Worm (Caenorhabditis elegans) whole organism, L4 larva: ENCODE data around the gene mxl-2.

ENCODE experiments used
- F10B5.3 ChIP-seq: sonication (generic microtip); optimal IDR thresholded peaks from 2 replicates; lab custom pipeline; 2016; ENCODE audit warnings: mild to moderate bottlenecking, missing genetic modification characterization, missing compliant biosample characterization
- F37D6.2 ChIP-seq: sonication (generic microtip); optimal IDR thresholded peaks from 2 replicates; lab custom pipeline; 2016; ENCODE audit warnings: mild to moderate bottlenecking, missing genetic modification characterization, missing compliant biosample characterization
- Y105C5A.15 ChIP-seq: fragments of 200-800 bp; sonication (Bioruptor generic); IDR thresholded peaks from 2 replicates; pipeline ENCODE4 v1.3.6; 2022; ENCODE audit warnings: missing genetic modification characterization, missing compliant biosample characterization
- Y75B8A.6 ChIP-seq: fragments of 200-800 bp; sonication (Bioruptor generic); IDR thresholded peaks from 2 replicates; pipeline ENCODE4 v1.3.6; 2022; ENCODE audit warnings: missing genetic modification reagents, missing genetic modification characterization, missing compliant biosample characterization
- aha-1 ChIP-seq: fragments of 150-350 bp; peaks from one replicate; lab custom pipeline; 2014; ENCODE audit warnings: missing biosample characterization, missing genetic modification characterization
- ceh-28 ChIP-seq: fragments of 150-350 bp; optimal IDR thresholded peaks from 2 replicates; lab custom pipeline; 2014; ENCODE audit warnings: missing biosample characterization, missing genetic modification reagents, missing genetic modification characterization
- ceh-44 ChIP-seq: fragments of 200-800 bp; sonication (Bioruptor generic); IDR thresholded peaks from 2 replicates; pipeline ENCODE4 v1.3.6; 2022; ENCODE audit warnings: missing genetic modification reagents, missing genetic modification characterization, missing compliant biosample characterization
- ceh-62 ChIP-seq: sonication (generic microtip); optimal IDR thresholded peaks from 2 replicates; lab custom pipeline; 2017; ENCODE audit warnings: missing biosample characterization, missing genetic modification characterization
- ceh-82 ChIP-seq: sonication (generic microtip); optimal IDR thresholded peaks from 2 replicates; lab custom pipeline; 2017; ENCODE audit warnings: missing biosample characterization, missing genetic modification characterization
- ces-1 ChIP-seq: fragments of 150-350 bp; sonication (generic microtip); optimal IDR thresholded peaks from 4 replicates; lab custom pipeline; 2014; ENCODE audit warnings: missing biosample characterization, missing genetic modification reagents, missing genetic modification characterization
- cey-2 ChIP-seq: sonication (generic microtip); optimal IDR thresholded peaks from 3 replicates; lab custom pipeline; 2017; ENCODE audit warnings: missing genetic modification characterization, mild to moderate bottlenecking, missing compliant biosample characterization, antibody characterized with exemption, borderline replicate concordance; ENCODE audit not compliant: insufficient read depth
- daf-19 ChIP-seq: fragments of 200-800 bp; sonication (Bioruptor generic); conservative IDR thresholded peaks from 2 replicates; pipeline ENCODE4 v1.3.6; 2022; ENCODE audit warnings: missing genetic modification characterization, missing compliant biosample characterization
- dmd-6 ChIP-seq: fragments of 200-800 bp; sonication (Bioruptor generic); IDR thresholded peaks from 2 replicates; pipeline ENCODE4 v1.3.6; 2022; ENCODE audit warnings: missing genetic modification reagents, missing genetic modification characterization, missing compliant biosample characterization
- dmd-8 ChIP-seq: fragments of 200-800 bp; sonication (Bioruptor generic); IDR thresholded peaks from 2 replicates; pipeline ENCODE4 v1.3.6; 2022; ENCODE audit warnings: missing genetic modification characterization, missing compliant biosample characterization
- dpl-1 ChIP-seq: fragments of 150-350 bp; optimal IDR thresholded peaks from 2 replicates; lab custom pipeline; 2014; ENCODE audit warnings: missing biosample characterization, missing genetic modification reagents, missing genetic modification characterization
- egl-43 ChIP-seq: fragments of 200-800 bp; sonication (Bioruptor generic); IDR thresholded peaks from 2 replicates; pipeline ENCODE4 v1.3.6; 2022; ENCODE audit warnings: missing genetic modification reagents, missing genetic modification characterization, missing compliant biosample characterization
- fkh-10 ChIP-seq: fragments of 150-350 bp; optimal IDR thresholded peaks from 2 replicates; lab custom pipeline; 2014; ENCODE audit warnings: missing biosample characterization, missing genetic modification reagents, missing genetic modification characterization
- hif-1 ChIP-seq, 2 experiments: sonication (generic microtip); optimal IDR thresholded peaks; 2 replicates each; lab custom pipeline; 2016 to 2017; ENCODE audit warnings: missing compliant biosample characterization in 2 of 2, missing genetic modification characterization in 2 of 2, missing genetic modification reagents in 2 of 2, missing genotype in 2 of 2, mild to moderate bottlenecking in 1 of 2
- jun-1 ChIP-seq: fragments of 150-350 bp; optimal IDR thresholded peaks from 2 replicates; lab custom pipeline; 2014; ENCODE audit warnings: missing biosample characterization, missing genetic modification reagents, missing genetic modification characterization
- lin-1 ChIP-seq: fragments of 200-800 bp; sonication (Bioruptor generic); IDR thresholded peaks from 2 replicates; pipeline ENCODE4 v1.3.6; 2022; ENCODE audit warnings: missing genetic modification reagents, missing genetic modification characterization, missing compliant biosample characterization
- lin-13 ChIP-seq: fragments of 150-350 bp; optimal IDR thresholded peaks from 2 replicates; lab custom pipeline; 2014; ENCODE audit warnings: missing biosample characterization, missing genetic modification reagents, missing genetic modification characterization
- lsy-2 ChIP-seq, 2 experiments: fragments of 150-350 bp in 1 of 2; sonication (generic microtip) in 1 of 2; optimal IDR thresholded peaks; 2 replicates each; lab custom pipeline; 2014 to 2017; ENCODE audit warnings: missing biosample characterization in 2 of 2, missing genetic modification characterization in 2 of 2
- madf-5 ChIP-seq, 2 experiments: fragments of 200-800 bp; sonication (Bioruptor generic); IDR thresholded peaks; 2 replicates each; pipeline ENCODE4 v1.3.6; 2022; ENCODE audit warnings: missing compliant biosample characterization in 2 of 2, missing genetic modification characterization in 2 of 2
- mdt-29 ChIP-seq: fragments of 200-800 bp; sonication (Bioruptor generic); IDR thresholded peaks from 2 replicates; pipeline ENCODE4 v1.3.6; 2022; ENCODE audit warnings: missing genetic modification reagents, missing genetic modification characterization, missing compliant biosample characterization
- mep-1 ChIP-seq: fragments of 150-350 bp; sonication (generic microtip); optimal IDR thresholded peaks from 3 replicates; lab custom pipeline; 2014; ENCODE audit warnings: missing biosample characterization, missing genetic modification characterization
- mxl-3 ChIP-seq: fragments of 200-800 bp; sonication (Bioruptor generic); optimal IDR thresholded peaks from 2 replicates; lab custom pipeline; 2018; ENCODE audit warnings: mild to moderate bottlenecking, missing genetic modification characterization, missing compliant biosample characterization
- nhr-10 ChIP-seq: fragments of 150-350 bp; optimal IDR thresholded peaks from 2 replicates; lab custom pipeline; 2014; ENCODE audit warnings: missing biosample characterization, missing genetic modification characterization
- nhr-102 ChIP-seq: sonication (generic microtip); optimal IDR thresholded peaks from 2 replicates; lab custom pipeline; 2016; ENCODE audit warnings: mild to moderate bottlenecking, missing genetic modification characterization, moderate library complexity, missing compliant biosample characterization
- nhr-11 ChIP-seq: fragments of 150-350 bp; optimal IDR thresholded peaks from 2 replicates; lab custom pipeline; 2014; ENCODE audit warnings: missing biosample characterization, missing genetic modification characterization
- nhr-237 ChIP-seq: sonication (generic microtip); optimal IDR thresholded peaks from 2 replicates; lab custom pipeline; 2017; ENCODE audit warnings: missing biosample characterization, missing genetic modification characterization
- nhr-25 ChIP-seq: sonication (generic microtip); optimal IDR thresholded peaks from 2 replicates; lab custom pipeline; 2017; ENCODE audit warnings: missing genetic modification characterization, mild to moderate bottlenecking, missing compliant biosample characterization, antibody characterized with exemption, moderate library complexity, borderline replicate concordance; ENCODE audit not compliant: insufficient read depth
- nhr-28 ChIP-seq: fragments of 150-350 bp; optimal IDR thresholded peaks from 2 replicates; lab custom pipeline; 2014; ENCODE audit warnings: missing biosample characterization, missing genetic modification characterization
- nhr-41 ChIP-seq: fragments of 200-800 bp; sonication (Bioruptor generic); IDR thresholded peaks from 2 replicates; pipeline ENCODE4 v1.3.6; 2022; ENCODE audit warnings: missing genetic modification reagents, missing genetic modification characterization, missing compliant biosample characterization
- nhr-42 ChIP-seq: fragments of 200-800 bp; sonication (Bioruptor generic); IDR thresholded peaks from 2 replicates; pipeline ENCODE4 v1.3.6; 2022; ENCODE audit warnings: missing genetic modification characterization, missing compliant biosample characterization
- nhr-6 ChIP-seq: fragments of 150-350 bp; optimal IDR thresholded peaks from 2 replicates; lab custom pipeline; 2014; ENCODE audit warnings: missing biosample characterization, missing genetic modification characterization
- nhr-76 ChIP-seq: fragments of 150-350 bp; optimal IDR thresholded peaks from 2 replicates; lab custom pipeline; 2014; ENCODE audit warnings: missing biosample characterization, missing genetic modification characterization
- nhr-77 ChIP-seq: fragments of 150-350 bp; optimal IDR thresholded peaks from 2 replicates; lab custom pipeline; 2014; ENCODE audit warnings: missing biosample characterization, missing genetic modification characterization
- pha-4 ChIP-seq, 2 experiments: fragments of 150-350 bp in 1 of 2; fragments of 200-800 bp in 1 of 2; sonication (Bioruptor generic) in 1 of 2; IDR thresholded peaks in 1 of 2; optimal IDR thresholded peaks in 1 of 2; 2 replicates each; pipeline versions ENCODE4 v1.3.6 to Lab custom; 2014 to 2022; ENCODE audit warnings: missing genetic modification characterization in 2 of 2, missing genetic modification reagents in 2 of 2, missing biosample characterization in 1 of 2, missing compliant biosample characterization in 1 of 2
- rbr-2 ChIP-seq: sonication (generic microtip); optimal IDR thresholded peaks from 2 replicates; lab custom pipeline; 2016; ENCODE audit warnings: missing genotype, missing genetic modification characterization, missing compliant biosample characterization
- saeg-2 ChIP-seq: fragments of 200-800 bp; sonication (Bioruptor generic); IDR thresholded peaks from 2 replicates; pipeline ENCODE4 v1.3.6; 2022; ENCODE audit warnings: missing genetic modification reagents, missing genetic modification characterization, missing compliant biosample characterization
- sdz-12 ChIP-seq: fragments of 200-800 bp; sonication (Bioruptor generic); optimal IDR thresholded peaks from 2 replicates; lab custom pipeline; 2018; ENCODE audit warnings: mild to moderate bottlenecking, missing genetic modification characterization, missing compliant biosample characterization
- set-16 ChIP-seq: fragments of 200-800 bp; sonication (Bioruptor generic); IDR thresholded peaks from 2 replicates; pipeline ENCODE4 v1.3.6; 2022; ENCODE audit warnings: missing genetic modification reagents, missing genetic modification characterization, missing compliant biosample characterization
- spr-1 ChIP-seq: sonication (generic microtip); optimal IDR thresholded peaks from 2 replicates; lab custom pipeline; 2016; ENCODE audit warnings: mild to moderate bottlenecking, missing genetic modification characterization, missing compliant biosample characterization
- unc-130 ChIP-seq: sonication (generic microtip); optimal IDR thresholded peaks from 2 replicates; lab custom pipeline; 2016; ENCODE audit warnings: missing genetic modification reagents, missing genetic modification characterization, missing compliant biosample characterization
- zfp-2 ChIP-seq: sonication (generic microtip); optimal IDR thresholded peaks from 2 replicates; lab custom pipeline; 2016; ENCODE audit warnings: mild to moderate bottlenecking, missing genetic modification characterization, missing compliant biosample characterization
- zfp-3 ChIP-seq: fragments of 200-800 bp; sonication (Bioruptor generic); conservative IDR thresholded peaks from 2 replicates; pipeline ENCODE4 v1.3.6; 2022; ENCODE audit warnings: missing genetic modification reagents, missing genetic modification characterization, missing compliant biosample characterization
- zip-11 ChIP-seq: fragments of 200-800 bp; sonication (Bioruptor generic); IDR thresholded peaks from 2 replicates; pipeline ENCODE4 v1.3.6; 2022; ENCODE audit warnings: missing genetic modification characterization, missing compliant biosample characterization
- ztf-7 ChIP-seq: fragments of 150-350 bp; optimal IDR thresholded peaks from 2 replicates; lab custom pipeline; 2014; ENCODE audit warnings: missing biosample characterization, missing genetic modification characterization

mxl-2 gene

ce11 chrIII:187829-188228 is at the start of gene mxl-2:
Gene mxl-2 (minus strand): TSS chrIII:188131.
- TF ChIP-seq ceh-28 (tag; lab: Kevin White, UChicago): no peak
- TF ChIP-seq set-16 (GFP tag; lab: Robert Waterston, UW): peak; percentile 75
- TF ChIP-seq lin-1 (GFP tag; lab: Robert Waterston, UW): no peak
- TF ChIP-seq mep-1 (tag; lab: Kevin White, UChicago): no peak
- TF ChIP-seq saeg-2 (GFP tag; lab: Robert Waterston, UW): no peak

DNA sequence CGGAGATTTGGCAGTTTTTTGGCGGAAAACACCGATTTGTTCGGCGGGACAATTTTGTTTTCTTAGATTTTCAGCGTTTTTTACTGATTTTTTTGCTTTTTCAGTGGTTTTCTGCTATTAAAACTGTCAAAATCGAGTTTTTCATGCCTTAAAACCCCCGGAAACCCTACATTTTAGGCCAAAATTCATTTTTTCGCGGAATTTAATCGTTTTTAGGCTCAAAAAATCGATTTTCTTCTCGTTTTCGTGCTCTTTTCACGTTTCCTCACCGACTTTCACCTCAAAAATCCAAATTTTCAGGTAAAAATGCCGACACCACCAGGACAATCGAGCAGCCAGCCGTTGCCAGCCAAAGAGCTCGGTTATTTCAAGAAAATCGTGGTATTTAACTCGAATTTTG is 47.6 kb upstream of the mxl-2 start, which contains the start of gene hpo-29:
Gene hpo-29 (plus strand): TSS at position 301 of the 400 bp plus-strand sequence.
- TF ChIP-seq F37D6.2 (tag; lab: Kevin White, UChicago) (no peak), rbr-2 (no peak), unc-130 (GFP tag; lab: Kevin White, UChicago) (no peak), nhr-41 (no peak), Y105C5A.15 (GFP tag; lab: Robert Waterston, UW) (no peak), egl-43 (GFP tag; lab: Robert Waterston, UW) (no peak), ztf-7 (tag; lab: Kevin White, UChicago) (no peak), pha-4 (GFP tag; IDR thresholded peaks at IDR 0.05; lab: Robert Waterston, UW) (no peak), pha-4 (tag; optimal IDR thresholded peaks at IDR 0.05; lab: Kevin White, UChicago) (no peak), ceh-62 (tag; lab: Kevin White, UChicago) (no peak), nhr-77 (tag; lab: Kevin White, UChicago) (no peak), zfp-3 (GFP tag; lab: Robert Waterston, UW) (no peak)

DNA sequence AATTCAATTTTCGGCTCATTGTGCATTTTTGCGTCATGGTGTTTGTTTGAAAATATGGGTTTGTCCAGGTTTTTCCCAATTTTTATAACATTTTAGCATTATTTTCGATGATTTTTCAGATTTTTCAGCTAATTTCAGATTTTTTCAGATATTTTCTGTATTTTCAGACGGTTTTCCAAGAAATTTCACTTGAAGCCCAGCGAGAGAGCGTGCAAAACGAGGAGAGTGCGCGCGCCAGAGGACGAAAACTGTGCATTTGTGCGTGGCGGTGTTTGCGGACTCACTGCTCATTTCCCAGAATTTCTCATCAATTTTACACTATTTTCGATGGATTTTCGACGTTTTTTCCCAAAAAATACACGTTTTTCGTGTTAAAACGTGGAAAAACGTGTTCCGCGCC is 47.2 kb upstream of the mxl-2 start:
- no peak for TF ChIP-seq lin-13
- no peak for TF ChIP-seq nhr-10 (tag; lab: Kevin White, UChicago)
- TF ChIP-seq dmd-6 (GFP tag; lab: Robert Waterston, UW): 0 out of 2 replicates have a peak, but pooled peaks have one; percentile 27
- no peak for TF ChIP-seq nhr-6 (tag; lab: Kevin White, UChicago)
- TF ChIP-seq dmd-8 (GFP tag; lab: Robert Waterston, UW): no peak
- peak in 1 of 2 experiments; percentile 55 for TF ChIP-seq hif-1 (tag; optimal IDR thresholded peaks at IDR 0.05; lab: Kevin White, UChicago)
- TF ChIP-seq nhr-42 (GFP tag; lab: Robert Waterston, UW): peak; percentile 67
- TF ChIP-seq spr-1: no peak
- no peak for TF ChIP-seq nhr-237
- no peak for TF ChIP-seq nhr-28 (tag; lab: Kevin White, UChicago)
- TF ChIP-seq nhr-11: no peak
- TF ChIP-seq cey-2 (tag; lab: Kevin White, UChicago): no peak
- peak; percentile 64 for TF ChIP-seq rbr-2
- no peak for TF ChIP-seq daf-19 (GFP tag; lab: Robert Waterston, UW)
- no peak for TF ChIP-seq set-16 (GFP tag; lab: Robert Waterston, UW)
- peak; percentile 57 for TF ChIP-seq dpl-1 (GFP tag; lab: Kevin White, UChicago)
- TF ChIP-seq nhr-25 (tag; lab: Kevin White, UChicago): no peak
- TF ChIP-seq F10B5.3 (tag; lab: Kevin White, UChicago): no peak
- TF ChIP-seq lsy-2 (tag; optimal IDR thresholded peaks at IDR 0.05; lab: Kevin White, UChicago): peak in 1 of 2 experiments; percentile 60
- TF ChIP-seq nhr-76 (tag; lab: Kevin White, UChicago): no peak
- TF ChIP-seq mxl-3 (GFP tag; lab: Kevin White, UChicago): no peak
- no peak for TF ChIP-seq jun-1 (tag; lab: Kevin White, UChicago)
- TF ChIP-seq zip-11 (GFP tag; lab: Robert Waterston, UW): no peak
- TF ChIP-seq ceh-82 (tag; lab: Kevin White, UChicago): no peak
- TF ChIP-seq mep-1 (tag; lab: Kevin White, UChicago): peak; percentile 54
- no peak for TF ChIP-seq mdt-29 (GFP tag; lab: Robert Waterston, UW)
- TF ChIP-seq ceh-44 (GFP tag; lab: Robert Waterston, UW): no peak
- TF ChIP-seq ces-1 (GFP tag; lab: Kevin White, UChicago): no peak
- no peak for TF ChIP-seq fkh-10 (GFP tag; lab: Kevin White, UChicago)
- no peak for TF ChIP-seq madf-5 (GFP tag; IDR thresholded peaks at IDR 0.05; lab: Robert Waterston, UW)
- no peak for TF ChIP-seq Y75B8A.6 (GFP tag; lab: Robert Waterston, UW)
- peak; percentile 50 for TF ChIP-seq sdz-12 (GFP tag; lab: Kevin White, UChicago)
- TF ChIP-seq aha-1: peak; percentile 5
- TF ChIP-seq nhr-102 (tag; lab: Kevin White, UChicago): peak; percentile 54
- TF ChIP-seq egl-43 (GFP tag; lab: Robert Waterston, UW): 0 out of 2 replicates have a peak, but pooled peaks have one; percentile 44
- TF ChIP-seq zfp-2: no peak
